Fruit fly (Drosophila melanogaster) whole organism, embryonic: ENCODE results near the gene PXo.

Experiments
- Ada2b ChIP-seq: fragments of 200-800 bp; sonication (Bioruptor generic); IDR thresholded peaks from 2 replicates; pipeline ENCODE4 v1.3.6; 2022; ENCODE audit warnings: missing biosample characterization, missing genetic modification characterization
- Bteb2 ChIP-seq: fragments of 200-800 bp; sonication (Bioruptor generic); optimal IDR thresholded peaks from 2 replicates; lab custom pipeline; 2016; ENCODE audit warnings: missing biosample characterization, missing genetic modification characterization
- CG11247 ChIP-seq: fragments of 200-800 bp; sonication (Bioruptor generic); IDR thresholded peaks from 2 replicates; pipeline ENCODE4 v1.3.6; 2022; ENCODE audit warnings: missing biosample characterization, missing genetic modification characterization
- CG12299 ChIP-seq: fragments of 200-800 bp; sonication (Bioruptor generic); optimal IDR thresholded peaks from 2 replicates; lab custom pipeline; 2018; ENCODE audit warnings: missing biosample characterization, mild to moderate bottlenecking, missing genetic modification characterization
- CG13894 ChIP-seq: fragments of 200-800 bp; sonication (Bioruptor generic); optimal IDR thresholded peaks from 3 replicates; lab custom pipeline; 2018; ENCODE audit warnings: missing biosample characterization, mild to moderate bottlenecking, missing genetic modification characterization, moderate library complexity
- CG14014 ChIP-seq: fragments of 200-800 bp; sonication (Bioruptor generic); IDR thresholded peaks from 2 replicates; pipeline ENCODE4 v1.3.6; 2022; ENCODE audit warnings: missing biosample characterization, missing genetic modification characterization
- CG14667 ChIP-seq: fragments of 200-800 bp; sonication (Bioruptor generic); IDR thresholded peaks from 2 replicates; pipeline ENCODE4 v1.3.6; 2022; ENCODE audit warnings: missing biosample characterization, missing genetic modification characterization
- CG15073 ChIP-seq: fragments of 200-800 bp; sonication (Bioruptor generic); optimal IDR thresholded peaks from 2 replicates; lab custom pipeline; 2016; ENCODE audit warnings: missing biosample characterization, missing genetic modification characterization
- CG16779 ChIP-seq: fragments of 200-800 bp; sonication (Bioruptor generic); IDR thresholded peaks from 2 replicates; pipeline ENCODE4 v1.3.6; 2022; ENCODE audit warnings: missing biosample characterization, missing genetic modification characterization
- CG17186 ChIP-seq: fragments of 200-800 bp; sonication (Bioruptor generic); optimal IDR thresholded peaks from 3 replicates; lab custom pipeline; 2017; ENCODE audit warnings: missing biosample characterization, missing genetic modification reagents, missing genetic modification characterization
- CG3065 ChIP-seq: fragments of 200-800 bp; sonication (Bioruptor generic); optimal IDR thresholded peaks from 2 replicates; lab custom pipeline; 2016; ENCODE audit warnings: missing biosample characterization, missing genetic modification characterization
- CG31388 ChIP-seq: fragments of 200-800 bp; sonication (Bioruptor generic); optimal IDR thresholded peaks from 2 replicates; lab custom pipeline; 2016; ENCODE audit warnings: missing biosample characterization, missing genetic modification characterization
- CG3163 ChIP-seq: fragments of 200-800 bp; sonication (Bioruptor generic); optimal IDR thresholded peaks from 3 replicates; lab custom pipeline; 2016; ENCODE audit warnings: missing biosample characterization, missing genetic modification characterization
- CG34224 ChIP-seq: fragments of 200-800 bp; sonication (Bioruptor generic); IDR thresholded peaks from 3 replicates; pipeline ENCODE4 v1.3.6; 2022; ENCODE audit warnings: missing biosample characterization, missing genetic modification characterization; ENCODE audit not compliant: partially characterized antibody
- CG3838 ChIP-seq: fragments of 200-800 bp; sonication (Bioruptor generic); optimal IDR thresholded peaks from 3 replicates; lab custom pipeline; 2016; ENCODE audit warnings: missing biosample characterization, missing genetic modification characterization
- CG3847 ChIP-seq: fragments of 200-800 bp; sonication (Bioruptor generic); IDR thresholded peaks from 2 replicates; pipeline ENCODE4 v1.3.6; 2022; ENCODE audit warnings: missing biosample characterization, missing genetic modification characterization
- CG43689 ChIP-seq: fragments of 200-800 bp; sonication (Bioruptor generic); IDR thresholded peaks from 2 replicates; pipeline ENCODE4 v1.3.6; 2022; ENCODE audit warnings: missing biosample characterization, missing genetic modification characterization
- CG6689 ChIP-seq: fragments of 200-800 bp; sonication (Bioruptor generic); IDR thresholded peaks from 2 replicates; pipeline ENCODE4 v1.3.6; 2022; ENCODE audit warnings: missing biosample characterization, missing genetic modification characterization
- CG7357 ChIP-seq: fragments of 200-800 bp; sonication (Bioruptor generic); IDR thresholded peaks from 3 replicates; pipeline ENCODE4 v1.3.6; 2022; ENCODE audit warnings: missing biosample characterization, missing genetic modification characterization
- CG8359 ChIP-seq: fragments of 200-800 bp; sonication (Bioruptor generic); optimal IDR thresholded peaks from 2 replicates; lab custom pipeline; 2017; ENCODE audit warnings: missing biosample characterization, mild to moderate bottlenecking, missing genetic modification characterization, borderline replicate concordance
- Deaf1 ChIP-seq: fragments of 200-800 bp; optimal IDR thresholded peaks from 3 replicates; lab custom pipeline; 2019; ENCODE audit warnings: missing biosample characterization, mild to moderate bottlenecking, missing genetic modification characterization, moderate library complexity
- Dip3 ChIP-seq: fragments of 200-800 bp; sonication (Bioruptor generic); optimal IDR thresholded peaks from 3 replicates; lab custom pipeline; 2016; ENCODE audit warnings: missing biosample characterization, missing genetic modification characterization
- GATAe ChIP-seq: fragments of 200-800 bp; sonication (Bioruptor generic); conservative IDR thresholded peaks from 2 replicates; pipeline ENCODE4 v1.3.6; 2022; ENCODE audit warnings: missing biosample characterization, missing genetic modification characterization
- NC2β ChIP-seq: fragments of 200-800 bp; sonication (Bioruptor generic); optimal IDR thresholded peaks from 2 replicates; lab custom pipeline; 2016; ENCODE audit warnings: missing biosample characterization, missing genetic modification characterization
- Oli ChIP-seq: fragments of 200-800 bp; sonication (Bioruptor generic); optimal IDR thresholded peaks from 2 replicates; lab custom pipeline; 2018; ENCODE audit warnings: missing biosample characterization, mild to moderate bottlenecking, missing genetic modification characterization, moderate library complexity
- PHDP ChIP-seq: fragments of 200-800 bp; sonication (Bioruptor generic); optimal IDR thresholded peaks from 3 replicates; lab custom pipeline; 2018; ENCODE audit warnings: missing biosample characterization, mild to moderate bottlenecking, missing genetic modification characterization, moderate library complexity
- Scr ChIP-seq: fragments of 200-800 bp; sonication (Bioruptor generic); IDR thresholded peaks from 2 replicates; pipeline ENCODE4 v1.3.6; 2022; ENCODE audit warnings: missing biosample characterization, missing genetic modification characterization; ENCODE audit not compliant: partially characterized antibody
- Sry-δ ChIP-seq: fragments of 200-800 bp; sonication (Bioruptor generic); optimal IDR thresholded peaks from 2 replicates; lab custom pipeline; 2016; ENCODE audit warnings: missing biosample characterization, missing genetic modification characterization
- Trl ChIP-seq, 3 experiments: fragments of >200 bp in 2 of 3; fragments of 200-800 bp in 1 of 3; sonication (Bioruptor generic) in 1 of 3; optimal IDR thresholded peaks; 2 replicates in 1 of 3; 3 replicates in 2 of 3; lab custom pipeline; 2016 to 2017; ENCODE audit warnings: missing biosample characterization in 1 of 3, missing genetic modification characterization in 1 of 3
- ac ChIP-seq: fragments of 200-800 bp; sonication (Bioruptor generic); optimal IDR thresholded peaks from 3 replicates; lab custom pipeline; 2017; ENCODE audit warnings: missing biosample characterization, mild to moderate bottlenecking, missing genetic modification characterization
- bcd ChIP-seq: fragments of 200-800 bp; sonication (Bioruptor generic); optimal IDR thresholded peaks from 2 replicates; lab custom pipeline; 2017; ENCODE audit warnings: missing biosample characterization, mild to moderate bottlenecking, missing genetic modification characterization
- chif ChIP-seq, 2 experiments: fragments of 200-800 bp; sonication (Bioruptor generic); optimal IDR thresholded peaks; 3 replicates each; lab custom pipeline; 2016; ENCODE audit warnings: missing biosample characterization in 2 of 2, missing genetic modification characterization in 2 of 2
- croc ChIP-seq: fragments of 200-800 bp; sonication (Bioruptor generic); conservative IDR thresholded peaks from 3 replicates; pipeline ENCODE4 v1.3.6; 2022; ENCODE audit warnings: missing biosample characterization, missing genetic modification characterization
- en ChIP-seq: fragments of 200-800 bp; sonication (Bioruptor generic); optimal IDR thresholded peaks from 2 replicates; lab custom pipeline; 2016; ENCODE audit warnings: missing biosample characterization, missing genetic modification characterization
- gem ChIP-seq: fragments of 200-800 bp; sonication (Bioruptor generic); optimal IDR thresholded peaks from 2 replicates; lab custom pipeline; 2019; ENCODE audit warnings: missing biosample characterization, mild to moderate bottlenecking, missing genetic modification characterization, moderate library complexity
- ham ChIP-seq: fragments of 200-800 bp; sonication (Bioruptor generic); IDR thresholded peaks from 2 replicates; pipeline ENCODE4 v1.3.6; 2022; ENCODE audit warnings: missing biosample characterization, missing genetic modification characterization
- hkb ChIP-seq, 2 experiments: fragments of 200-800 bp in 1 of 2; fragments of >200 bp in 1 of 2; sonication (Bioruptor generic) in 1 of 2; IDR thresholded peaks in 1 of 2; optimal IDR thresholded peaks in 1 of 2; 2 replicates each; pipeline versions ENCODE4 v1.3.6 to Lab custom; 2017 to 2022; ENCODE audit warnings: missing biosample characterization in 1 of 2, missing genetic modification characterization in 1 of 2
- kay ChIP-seq: fragments of 200-800 bp; sonication (Bioruptor generic); optimal IDR thresholded peaks from 2 replicates; lab custom pipeline; 2016; ENCODE audit warnings: missing biosample characterization, missing genetic modification characterization
- kni ChIP-seq: fragments of 200-800 bp; sonication (Bioruptor generic); optimal IDR thresholded peaks from 3 replicates; lab custom pipeline; 2017; ENCODE audit warnings: mild to moderate bottlenecking, missing biosample characterization, missing genetic modification reagents, missing genetic modification characterization
- pan ChIP-seq, 4 experiments: fragments of >200 bp in 3 of 4; fragments of 200-800 bp in 1 of 4; sonication (Bioruptor generic) in 1 of 4; optimal IDR thresholded peaks in 3 of 4; IDR thresholded peaks in 1 of 4; 2 replicates each; pipeline versions ENCODE4 v1.3.6 to Lab custom; 2017 to 2022; ENCODE audit warnings: missing biosample characterization in 2 of 4, missing genetic modification characterization in 2 of 4, mixed read lengths in 1 of 4
- pho ChIP-seq: fragments of 200-800 bp; sonication (Bioruptor generic); optimal IDR thresholded peaks from 2 replicates; lab custom pipeline; 2016; ENCODE audit warnings: missing biosample characterization, missing genetic modification characterization
- psq ChIP-seq: fragments of 200-800 bp; sonication (Bioruptor generic); optimal IDR thresholded peaks from 2 replicates; lab custom pipeline; 2017; ENCODE audit warnings: missing biosample characterization, missing genetic modification characterization
- repo ChIP-seq: fragments of 200-800 bp; sonication (Bioruptor generic); optimal IDR thresholded peaks from 2 replicates; lab custom pipeline; 2016; ENCODE audit warnings: missing biosample characterization, missing genetic modification characterization
- sima ChIP-seq: fragments of 200-800 bp; sonication (Bioruptor generic); optimal IDR thresholded peaks from 2 replicates; lab custom pipeline; 2016; ENCODE audit warnings: missing biosample characterization, missing genetic modification characterization
- sisA ChIP-seq: fragments of 200-800 bp; sonication (Bioruptor generic); IDR thresholded peaks from 2 replicates; pipeline ENCODE4 v1.3.6; 2022; ENCODE audit warnings: missing biosample characterization, missing genetic modification characterization
- sob ChIP-seq: fragments of 200-800 bp; sonication (Bioruptor generic); IDR thresholded peaks from 2 replicates; pipeline ENCODE4 v1.3.6; 2022; ENCODE audit warnings: missing biosample characterization, missing genetic modification characterization
- sug ChIP-seq: fragments of 200-800 bp; optimal IDR thresholded peaks from 2 replicates; lab custom pipeline; 2019; ENCODE audit warnings: missing biosample characterization, mild to moderate bottlenecking, missing genetic modification characterization, moderate library complexity
- wdn ChIP-seq: fragments of 200-800 bp; sonication (Bioruptor generic); IDR thresholded peaks from 2 replicates; pipeline ENCODE4 v1.3.6; 2022; ENCODE audit warnings: missing biosample characterization, missing genetic modification characterization
- wek ChIP-seq: fragments of 200-800 bp; sonication (Bioruptor generic); optimal IDR thresholded peaks from 3 replicates; lab custom pipeline; 2018; ENCODE audit warnings: missing biosample characterization, mild to moderate bottlenecking, missing genetic modification characterization, moderate library complexity
- yki ChIP-seq: fragments of >200 bp; optimal IDR thresholded peaks from 3 replicates; lab custom pipeline; 2018
- z ChIP-seq: fragments of 200-800 bp; sonication (Bioruptor generic); IDR thresholded peaks from 3 replicates; pipeline ENCODE4 v1.3.6; 2022; ENCODE audit warnings: missing biosample characterization, missing genetic modification characterization

Gene PXo

dm6 chr3L:5902189-5902765, 18.8 kb downstream of the PXo start, which contains the start of gene QC (continued):
- TF ChIP-seq kay (GFP tag; lab: Kevin White, UChicago): peak; percentile 44
- no peak for TF ChIP-seq GATAe
- TF ChIP-seq CG17186 (GFP tag; lab: Kevin White, UChicago): no peak
- no peak for TF ChIP-seq NC2β (GFP tag; lab: Kevin White, UChicago)
- TF ChIP-seq CG14014: no peak
- TF ChIP-seq wek: no peak
- TF ChIP-seq PHDP (tag; lab: Kevin White, UChicago): no peak
- TF ChIP-seq CG3163 (GFP tag; lab: Kevin White, UChicago): peak; percentile 92
- no peak for TF ChIP-seq CG13894 (tag; lab: Kevin White, UChicago)
- TF ChIP-seq ac (GFP tag; lab: Kevin White, UChicago): no peak
- no peak for TF ChIP-seq kni (GFP tag; lab: Kevin White, UChicago)
- TF ChIP-seq Scr (GFP tag; lab: Robert Waterston, UW): no peak; the same call in 1 of the 2 replicates
- no peak for TF ChIP-seq CG11247
- TF ChIP-seq croc (GFP tag; lab: Robert Waterston, UW): no peak
- TF ChIP-seq gem (tag; lab: Kevin White, UChicago): no peak
- no peak for TF ChIP-seq pho (GFP tag; lab: Kevin White, UChicago)
- no peak for TF ChIP-seq Oli (tag; lab: Kevin White, UChicago)
- TF ChIP-seq chif (GFP tag; optimal IDR thresholded peaks at IDR 0.05; lab: Kevin White, UChicago): no peak
- TF ChIP-seq CG3065: no peak
- no peak for TF ChIP-seq CG34224
- TF ChIP-seq CG16779: no peak
- no peak for TF ChIP-seq CG12299 (tag; lab: Kevin White, UChicago)
- no peak for TF ChIP-seq Dip3 (GFP tag; lab: Kevin White, UChicago)
- no peak for TF ChIP-seq ham (GFP tag; lab: Robert Waterston, UW)
- no peak for TF ChIP-seq yki (lab: Kevin White, UChicago)
- no peak for TF ChIP-seq hkb (optimal IDR thresholded peaks at IDR 0.05; lab: Kevin White, UChicago)
- no peak for TF ChIP-seq hkb (GFP tag; IDR thresholded peaks at IDR 0.05; lab: Robert Waterston, UW)
- no peak for TF ChIP-seq CG43689 (GFP tag; lab: Robert Waterston, UW)
- no peak for TF ChIP-seq repo (GFP tag; lab: Kevin White, UChicago)
- TF ChIP-seq CG3838: no peak
- no peak for TF ChIP-seq CG31388
- TF ChIP-seq sob (GFP tag; lab: Robert Waterston, UW): peak; percentile 35; the same call in 1 of the 2 replicates
- no peak for TF ChIP-seq pan (optimal IDR thresholded peaks at IDR 0.05; lab: Kevin White, UChicago)
- no peak for TF ChIP-seq pan (GFP tag; optimal IDR thresholded peaks at IDR 0.05 in 1 of 2, IDR thresholded peaks at IDR 0.05 in 1 of 2)
- TF ChIP-seq Bteb2 (GFP tag; lab: Kevin White, UChicago): no peak
- peak in 1 of 2 experiments; percentile 25 for TF ChIP-seq Trl (optimal IDR thresholded peaks at IDR 0.05; lab: Kevin White, UChicago)
- TF ChIP-seq Trl (GFP tag; optimal IDR thresholded peaks at IDR 0.05; lab: Kevin White, UChicago): no peak
- TF ChIP-seq CG3847 (GFP tag; lab: Robert Waterston, UW): no peak
- TF ChIP-seq z (GFP tag; lab: Robert Waterston, UW): no peak
- TF ChIP-seq CG8359: no peak
- TF ChIP-seq psq: no peak
- no peak for TF ChIP-seq wdn (GFP tag; lab: Robert Waterston, UW)
- no peak for TF ChIP-seq CG6689
- no peak for TF ChIP-seq bcd (GFP tag; lab: Kevin White, UChicago)
- no peak for TF ChIP-seq CG15073
- TF ChIP-seq Deaf1 (tag; lab: Kevin White, UChicago): peak; percentile 91
- TF ChIP-seq Ada2b (GFP tag; lab: Robert Waterston, UW): no peak
- no peak for TF ChIP-seq Sry-δ
- no peak for TF ChIP-seq sisA (GFP tag; lab: Robert Waterston, UW)
- TF ChIP-seq CG7357 (GFP tag; lab: Robert Waterston, UW): no peak
- TF ChIP-seq sima (GFP tag; lab: Kevin White, UChicago): no peak
- TF ChIP-seq sug: no peak
- TF ChIP-seq CG14667 (GFP tag; lab: Robert Waterston, UW): no peak
- TF ChIP-seq en (GFP tag; lab: Kevin White, UChicago): no peak
